Fruit fly (Drosophila melanogaster): ENCODE results near the gene P5CS.

The P5CS gene

DNA sequence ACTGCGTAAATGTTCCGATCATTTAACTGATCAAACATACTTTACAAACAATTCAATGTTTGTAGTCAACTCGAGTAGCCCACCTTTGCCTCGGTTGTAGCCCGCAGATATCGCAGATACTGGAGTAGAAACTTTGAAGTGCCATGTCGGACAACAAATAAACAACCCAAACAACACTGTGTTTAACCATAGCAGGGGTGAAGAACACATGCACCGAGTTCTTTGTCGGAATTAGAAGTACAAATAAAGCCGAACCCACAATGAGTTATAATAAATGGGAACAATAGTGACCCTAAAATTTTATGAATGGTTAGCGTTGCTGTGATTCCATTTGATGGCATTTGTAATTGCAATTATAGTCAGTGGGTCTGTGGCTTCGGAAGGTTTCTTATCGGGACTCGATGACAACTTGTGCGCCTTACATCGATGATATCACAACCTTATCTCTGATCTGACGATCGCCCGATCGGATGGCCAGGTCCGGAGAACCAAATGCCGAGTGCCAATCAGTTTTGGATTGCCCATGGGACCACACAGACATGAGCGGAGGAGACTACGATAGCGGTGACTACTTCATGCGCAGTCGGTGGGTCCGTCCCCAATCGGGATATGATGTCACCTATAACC is 9.8 kb upstream of the P5CS start, which contains the start of gene Chs2 (continued):
- TF ChIP-seq CG2202 (tag; optimal IDR thresholded peaks at IDR 0.05) (peak; percentile 79), Xrp1 (GFP tag; IDR thresholded peaks at IDR 0.05) (peak; percentile 66), CG2116 (GFP tag; optimal IDR thresholded peaks at IDR 0.05) (peak; percentile 17), Hr51 (GFP tag; optimal IDR thresholded peaks at IDR 0.05) (no peak), bsh (GFP tag; optimal IDR thresholded peaks at IDR 0.05) (peak in 1 of 2 experiments; percentile 34), odd (GFP tag; optimal IDR thresholded peaks at IDR 0.05) (peak; percentile 23), CG2875 (GFP tag; optimal IDR thresholded peaks at IDR 0.05) (peak; percentile 19), ATbp (GFP tag; optimal IDR thresholded peaks at IDR 0.05) (peak; percentile 4), kni (GFP tag; optimal IDR thresholded peaks at IDR 0.05) (peak; percentile 69), Fer2 (tag; optimal IDR thresholded peaks at IDR 0.05) (no peak), Hsf (GFP tag; optimal IDR thresholded peaks at IDR 0.05) (no peak), CG16779 (GFP tag; IDR thresholded peaks at IDR 0.05) (no peak), CG10321 (GFP tag; IDR thresholded peaks at IDR 0.05) (no peak), sisA (GFP tag; IDR thresholded peaks at IDR 0.05) (no peak), unc-4 (GFP tag; IDR thresholded peaks at IDR 0.05; ENCODE audit: partially characterized antibody) (no peak), Usf (GFP tag; optimal IDR thresholded peaks at IDR 0.05) (no peak), CG14710 (tag; optimal IDR thresholded peaks at IDR 0.05) (peak; percentile 59), Atf-2 (GFP tag; optimal IDR thresholded peaks at IDR 0.05) (no peak), fd64A (GFP tag; optimal IDR thresholded peaks at IDR 0.05) (peak; percentile 33), CG11398 (GFP tag; optimal IDR thresholded peaks at IDR 0.05) (peak; percentile 11), Neu2 (GFP tag; optimal IDR thresholded peaks at IDR 0.05; ENCODE audit: borderline replicate concordance) (no peak), Doc3 (GFP tag; IDR thresholded peaks at IDR 0.05; ENCODE audit: partially characterized antibody) (no peak), Stat92E (GFP tag; optimal IDR thresholded peaks at IDR 0.05) (no peak), lbe (GFP tag; optimal IDR thresholded peaks at IDR 0.05) (no peak), al (GFP tag; IDR thresholded peaks at IDR 0.05) (no peak), bbx (GFP tag; IDR thresholded peaks at IDR 0.05; ENCODE audit: partially characterized antibody) (no peak), sc (optimal IDR thresholded peaks at IDR 0.05) (no peak), sc (GFP tag; optimal IDR thresholded peaks at IDR 0.05) (peak; percentile 37), Scr (GFP tag; IDR thresholded peaks at IDR 0.05; ENCODE audit: partially characterized antibody) (no peak), zfh2 (GFP tag; optimal IDR thresholded peaks at IDR 0.05) (no peak), mld (GFP tag; IDR thresholded peaks at IDR 0.05; ENCODE audit: partially characterized antibody) (no peak), Oli (tag; optimal IDR thresholded peaks at IDR 0.05) (no peak), ERR (GFP tag; optimal IDR thresholded peaks at IDR 0.05) (no peak), pros (GFP tag; optimal IDR thresholded peaks at IDR 0.05) (peak; percentile 16), unpg (GFP tag; optimal IDR thresholded peaks at IDR 0.05) (peak; percentile 37), vvl (GFP tag; IDR thresholded peaks at IDR 0.05) (no peak), yki (optimal IDR thresholded peaks at IDR 0.05) (no peak), CG11085 (GFP tag; IDR thresholded peaks at IDR 0.05) (no peak), CG33213 (GFP tag; optimal IDR thresholded peaks at IDR 0.05) (no peak), CG15073 (GFP tag; optimal IDR thresholded peaks at IDR 0.05) (no peak), CG10543 (GFP tag; optimal IDR thresholded peaks at IDR 0.05) (no peak), CG7357 (GFP tag; IDR thresholded peaks at IDR 0.05) (no peak), CG5180 (GFP tag; optimal IDR thresholded peaks at IDR 0.05) (no peak), D (optimal IDR thresholded peaks at IDR 0.05) (no peak), D (GFP tag; optimal IDR thresholded peaks at IDR 0.05) (peak; percentile 57), CG10366 (GFP tag; IDR thresholded peaks at IDR 0.05) (no peak), Dfd (GFP tag; optimal IDR thresholded peaks at IDR 0.05) (no peak), cad (GFP tag; optimal IDR thresholded peaks at IDR 0.05) (no peak), ewg (GFP tag; optimal IDR thresholded peaks at IDR 0.05) (no peak), CG2712 (tag; optimal IDR thresholded peaks at IDR 0.05) (peak; percentile 58)

Measured in whole organism, embryonic.